Worm (Caenorhabditis elegans) whole organism, L4 larva: ENCODE data around the gene F15D4.4.
A peak's percentile ranks its signal among the peaks of the same experiment; 100 is the strongest.

Experiments
- D1046.2 ChIP-seq: fragments of 200-800 bp; sonication (Bioruptor generic); IDR thresholded peaks from 2 replicates; pipeline ENCODE4 v1.3.6; 2022; ENCODE audit warnings: missing genetic modification characterization, missing compliant biosample characterization
- F26F4.8 ChIP-seq: fragments of 200-800 bp; sonication (Bioruptor generic); conservative IDR thresholded peaks from 2 replicates; pipeline ENCODE4 v1.3.6; 2022; ENCODE audit warnings: missing genetic modification characterization, missing compliant biosample characterization
- F37D6.2 ChIP-seq: sonication (generic microtip); optimal IDR thresholded peaks from 2 replicates; lab custom pipeline; 2016; ENCODE audit warnings: mild to moderate bottlenecking, missing genetic modification characterization, missing compliant biosample characterization
- Y105C5A.15 ChIP-seq: fragments of 200-800 bp; sonication (Bioruptor generic); IDR thresholded peaks from 2 replicates; pipeline ENCODE4 v1.3.6; 2022; ENCODE audit warnings: missing genetic modification characterization, missing compliant biosample characterization
- Y48G9A.11 ChIP-seq: fragments of 200-800 bp; sonication (Bioruptor generic); IDR thresholded peaks from 2 replicates; pipeline ENCODE4 v1.3.6; 2022; ENCODE audit warnings: missing genetic modification reagents, missing genetic modification characterization, missing compliant biosample characterization
- Y5F2A.4 ChIP-seq: fragments of 200-800 bp; sonication (Bioruptor generic); optimal IDR thresholded peaks from 2 replicates; lab custom pipeline; 2018; ENCODE audit warnings: mild to moderate bottlenecking, missing genetic modification characterization, missing compliant biosample characterization
- ama-1 ChIP-seq: fragments of 150-350 bp; optimal IDR thresholded peaks from 2 replicates; lab custom pipeline; 2014; ENCODE audit warnings: inconsistent platforms, mixed read lengths
- ceh-20 ChIP-seq: fragments of 200-800 bp; sonication (Bioruptor generic); IDR thresholded peaks from 2 replicates; pipeline ENCODE4 v1.3.6; 2022; ENCODE audit warnings: missing genetic modification reagents, missing genetic modification characterization, missing compliant biosample characterization
- ceh-28 ChIP-seq: fragments of 150-350 bp; optimal IDR thresholded peaks from 2 replicates; lab custom pipeline; 2014; ENCODE audit warnings: missing biosample characterization, missing genetic modification reagents, missing genetic modification characterization
- ceh-44 ChIP-seq: fragments of 200-800 bp; sonication (Bioruptor generic); IDR thresholded peaks from 2 replicates; pipeline ENCODE4 v1.3.6; 2022; ENCODE audit warnings: missing genetic modification reagents, missing genetic modification characterization, missing compliant biosample characterization
- ceh-82 ChIP-seq: sonication (generic microtip); optimal IDR thresholded peaks from 2 replicates; lab custom pipeline; 2017; ENCODE audit warnings: missing biosample characterization, missing genetic modification characterization
- cey-2 ChIP-seq: sonication (generic microtip); optimal IDR thresholded peaks from 3 replicates; lab custom pipeline; 2017; ENCODE audit warnings: missing genetic modification characterization, mild to moderate bottlenecking, missing compliant biosample characterization, antibody characterized with exemption, borderline replicate concordance; ENCODE audit not compliant: insufficient read depth
- daf-12 ChIP-seq: fragments of 150-350 bp; optimal IDR thresholded peaks from 2 replicates; lab custom pipeline; 2014; ENCODE audit warnings: missing biosample characterization, missing genetic modification reagents, missing genetic modification characterization
- daf-16 ChIP-seq, 3 experiments: sonication (generic microtip); optimal IDR thresholded peaks; 2 replicates each; lab custom pipeline; 2016 to 2017; ENCODE audit warnings: missing genetic modification characterization in 3 of 3, missing genetic modification reagents in 3 of 3, mild to moderate bottlenecking in 2 of 3, missing compliant biosample characterization in 2 of 3, missing biosample characterization in 1 of 3, moderate library complexity in 1 of 3
- dmd-9 ChIP-seq: fragments of 200-800 bp; sonication (Bioruptor generic); IDR thresholded peaks from 2 replicates; pipeline ENCODE4 v1.3.6; 2022; ENCODE audit warnings: missing genetic modification reagents, missing genetic modification characterization, missing compliant biosample characterization
- dve-1 ChIP-seq: sonication (generic microtip); optimal IDR thresholded peaks from 2 replicates; lab custom pipeline; 2017; ENCODE audit warnings: antibody characterized with exemption, mild to moderate bottlenecking, missing genetic modification characterization, missing compliant biosample characterization; ENCODE audit not compliant: insufficient read depth
- egl-27 ChIP-seq: sonication (generic microtip); optimal IDR thresholded peaks from 3 replicates; lab custom pipeline; 2017; ENCODE audit warnings: missing biosample characterization, missing genetic modification reagents, missing genetic modification characterization
- fkh-10 ChIP-seq: fragments of 150-350 bp; optimal IDR thresholded peaks from 2 replicates; lab custom pipeline; 2014; ENCODE audit warnings: missing biosample characterization, missing genetic modification reagents, missing genetic modification characterization
- gei-8 ChIP-seq: fragments of 200-800 bp; sonication (Bioruptor generic); optimal IDR thresholded peaks from 2 replicates; lab custom pipeline; 2018; ENCODE audit warnings: mild to moderate bottlenecking, missing genetic modification characterization, missing compliant biosample characterization
- hif-1 ChIP-seq, 2 experiments: sonication (generic microtip); optimal IDR thresholded peaks; 2 replicates each; lab custom pipeline; 2016 to 2017; ENCODE audit warnings: missing compliant biosample characterization in 2 of 2, missing genetic modification characterization in 2 of 2, missing genetic modification reagents in 2 of 2, missing genotype in 2 of 2, mild to moderate bottlenecking in 1 of 2
- hlh-30 ChIP-seq: sonication (generic microtip); optimal IDR thresholded peaks from 2 replicates; lab custom pipeline; 2017; ENCODE audit warnings: antibody characterized with exemption, mild to moderate bottlenecking, missing genetic modification characterization, missing compliant biosample characterization; ENCODE audit not compliant: insufficient read depth
- hmg-1.1 ChIP-seq: fragments of 200-800 bp; sonication (Bioruptor generic); IDR thresholded peaks from 2 replicates; pipeline ENCODE4 v1.3.6; 2022; ENCODE audit warnings: missing genetic modification reagents, missing genetic modification characterization, missing compliant biosample characterization
- jun-1 ChIP-seq: fragments of 150-350 bp; optimal IDR thresholded peaks from 2 replicates; lab custom pipeline; 2014; ENCODE audit warnings: missing biosample characterization, missing genetic modification reagents, missing genetic modification characterization
- lim-7 ChIP-seq: fragments of 200-800 bp; sonication (Bioruptor generic); IDR thresholded peaks from 2 replicates; pipeline ENCODE4 v1.3.6; 2022; ENCODE audit warnings: missing genetic modification characterization, missing compliant biosample characterization
- lin-13 ChIP-seq: fragments of 150-350 bp; optimal IDR thresholded peaks from 2 replicates; lab custom pipeline; 2014; ENCODE audit warnings: missing biosample characterization, missing genetic modification reagents, missing genetic modification characterization
- lin-15B ChIP-seq: fragments of 150-350 bp; sonication (generic microtip); optimal IDR thresholded peaks from 3 replicates; lab custom pipeline; 2014; ENCODE audit warnings: missing biosample characterization, missing genetic modification characterization
- lir-3 ChIP-seq: sonication (generic microtip); optimal IDR thresholded peaks from 2 replicates; lab custom pipeline; 2016; ENCODE audit warnings: mild to moderate bottlenecking, missing genetic modification characterization, missing compliant biosample characterization
- lsy-2 ChIP-seq, 2 experiments: fragments of 150-350 bp in 1 of 2; sonication (generic microtip) in 1 of 2; optimal IDR thresholded peaks; 2 replicates each; lab custom pipeline; 2014 to 2017; ENCODE audit warnings: missing biosample characterization in 2 of 2, missing genetic modification characterization in 2 of 2
- madf-9 ChIP-seq: fragments of 200-800 bp; sonication (Bioruptor generic); conservative IDR thresholded peaks from 2 replicates; pipeline ENCODE4 v1.3.6; 2022; ENCODE audit warnings: missing genetic modification reagents, missing genetic modification characterization, missing compliant biosample characterization
- mdl-1 ChIP-seq, 2 experiments: fragments of 150-350 bp in 1 of 2; sonication (generic microtip) in 1 of 2; optimal IDR thresholded peaks; 2 replicates each; lab custom pipeline; 2014 to 2017; ENCODE audit warnings: missing biosample characterization in 2 of 2, missing genetic modification characterization in 2 of 2
- mes-2 ChIP-seq: sonication (generic microtip); optimal IDR thresholded peaks from 2 replicates; lab custom pipeline; 2016; ENCODE audit warnings: missing genotype, mild to moderate bottlenecking, missing genetic modification characterization, missing compliant biosample characterization; ENCODE audit not compliant: poor library complexity, severe bottlenecking
- mxl-3 ChIP-seq: fragments of 200-800 bp; sonication (Bioruptor generic); optimal IDR thresholded peaks from 2 replicates; lab custom pipeline; 2018; ENCODE audit warnings: mild to moderate bottlenecking, missing genetic modification characterization, missing compliant biosample characterization
- nhr-102 ChIP-seq: sonication (generic microtip); optimal IDR thresholded peaks from 2 replicates; lab custom pipeline; 2016; ENCODE audit warnings: mild to moderate bottlenecking, missing genetic modification characterization, moderate library complexity, missing compliant biosample characterization
- nhr-11 ChIP-seq: fragments of 150-350 bp; optimal IDR thresholded peaks from 2 replicates; lab custom pipeline; 2014; ENCODE audit warnings: missing biosample characterization, missing genetic modification characterization
- nhr-25 ChIP-seq: sonication (generic microtip); optimal IDR thresholded peaks from 2 replicates; lab custom pipeline; 2017; ENCODE audit warnings: missing genetic modification characterization, mild to moderate bottlenecking, missing compliant biosample characterization, antibody characterized with exemption, moderate library complexity, borderline replicate concordance; ENCODE audit not compliant: insufficient read depth
- nhr-28 ChIP-seq: fragments of 150-350 bp; optimal IDR thresholded peaks from 2 replicates; lab custom pipeline; 2014; ENCODE audit warnings: missing biosample characterization, missing genetic modification characterization
- nhr-41 ChIP-seq: fragments of 200-800 bp; sonication (Bioruptor generic); IDR thresholded peaks from 2 replicates; pipeline ENCODE4 v1.3.6; 2022; ENCODE audit warnings: missing genetic modification reagents, missing genetic modification characterization, missing compliant biosample characterization
- nhr-6 ChIP-seq: fragments of 150-350 bp; optimal IDR thresholded peaks from 2 replicates; lab custom pipeline; 2014; ENCODE audit warnings: missing biosample characterization, missing genetic modification characterization
- nhr-77 ChIP-seq: fragments of 150-350 bp; optimal IDR thresholded peaks from 2 replicates; lab custom pipeline; 2014; ENCODE audit warnings: missing biosample characterization, missing genetic modification characterization
- pha-4 ChIP-seq, 2 experiments: fragments of 150-350 bp in 1 of 2; fragments of 200-800 bp in 1 of 2; sonication (Bioruptor generic) in 1 of 2; IDR thresholded peaks in 1 of 2; optimal IDR thresholded peaks in 1 of 2; 2 replicates each; pipeline versions ENCODE4 v1.3.6 to Lab custom; 2014 to 2022; ENCODE audit warnings: missing genetic modification characterization in 2 of 2, missing genetic modification reagents in 2 of 2, missing biosample characterization in 1 of 2, missing compliant biosample characterization in 1 of 2
- sdz-12 ChIP-seq: fragments of 200-800 bp; sonication (Bioruptor generic); optimal IDR thresholded peaks from 2 replicates; lab custom pipeline; 2018; ENCODE audit warnings: mild to moderate bottlenecking, missing genetic modification characterization, missing compliant biosample characterization
- snpc-1.2 ChIP-seq: fragments of 200-800 bp; sonication (Bioruptor generic); IDR thresholded peaks from 2 replicates; pipeline ENCODE4 v1.3.6; 2022; ENCODE audit warnings: missing genetic modification reagents, missing genetic modification characterization, missing compliant biosample characterization
- snpc-4 ChIP-seq: fragments of 150-350 bp; optimal IDR thresholded peaks from 2 replicates; lab custom pipeline; 2014; ENCODE audit warnings: missing biosample characterization, missing genetic modification characterization
- spr-3 ChIP-seq: fragments of 200-800 bp; sonication (Bioruptor generic); optimal IDR thresholded peaks from 2 replicates; lab custom pipeline; 2018; ENCODE audit warnings: mild to moderate bottlenecking, missing genetic modification characterization, missing compliant biosample characterization
- unc-39 ChIP-seq: sonication (generic microtip); optimal IDR thresholded peaks from 2 replicates; lab custom pipeline; 2017; ENCODE audit warnings: missing biosample characterization, missing genetic modification characterization
- zfp-3 ChIP-seq: fragments of 200-800 bp; sonication (Bioruptor generic); conservative IDR thresholded peaks from 2 replicates; pipeline ENCODE4 v1.3.6; 2022; ENCODE audit warnings: missing genetic modification reagents, missing genetic modification characterization, missing compliant biosample characterization

Gene F15D4.4

DNA sequence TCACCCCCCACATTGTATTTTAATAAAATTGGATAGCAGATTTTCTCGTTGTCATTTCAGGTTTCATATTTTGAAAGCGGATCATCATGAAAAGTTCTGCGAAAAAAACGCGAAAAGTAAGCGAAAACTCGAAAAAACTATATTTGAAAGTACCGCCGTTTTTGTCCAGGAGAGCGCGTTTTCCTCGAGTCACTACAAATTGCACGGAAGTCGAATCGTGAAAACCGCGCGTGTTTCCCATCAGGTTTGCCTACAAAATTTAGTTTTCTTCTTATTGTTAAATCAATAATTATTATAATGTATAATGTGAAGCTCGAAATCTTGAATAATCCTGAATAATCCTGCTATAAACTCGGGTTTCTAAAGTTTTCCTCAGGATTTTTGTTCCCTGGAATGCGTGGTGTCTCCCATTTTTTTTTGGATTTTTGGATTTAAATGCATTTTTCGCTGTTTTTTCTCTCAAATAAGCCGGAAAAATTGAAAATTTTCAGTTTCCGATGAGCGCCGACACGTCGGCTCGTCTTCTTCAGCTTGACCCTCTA lies 43.2 kb downstream of the F15D4.4 start, which contains the start of gene btf-1 (continued):
- TF ChIP-seq mes-2 = peak; percentile 84
- peak; percentile 20 for TF ChIP-seq spr-3
- peak; percentile 18 to 82 for TF ChIP-seq lsy-2 (tag; optimal IDR thresholded peaks at IDR 0.05; lab: Kevin White, UChicago)
- TF ChIP-seq lin-13 (GFP tag; lab: Kevin White, UChicago) = peak; percentile 43
- TF ChIP-seq madf-9 (GFP tag; lab: Robert Waterston, UW) = 0 out of 2 replicates have a peak, but pooled peaks have one; percentile 4
- peak; percentile 61 for TF ChIP-seq ceh-20 (GFP tag; lab: Robert Waterston, UW)
- TF ChIP-seq hmg-1.1 (GFP tag; lab: Robert Waterston, UW) = peak; percentile 59; the same call in 1 of the 2 replicates
- TF ChIP-seq nhr-102 (tag; lab: Kevin White, UChicago) = peak; percentile 61
- TF ChIP-seq nhr-11 = peak; percentile 52
- peak; percentile 96 for TF ChIP-seq ama-1 (lab: Kevin White, UChicago)
- peak; percentile 16 for TF ChIP-seq snpc-4 (tag; lab: Kevin White, UChicago)
- no peak for TF ChIP-seq nhr-41 (GFP tag; lab: Robert Waterston, UW)
- TF ChIP-seq unc-39 = no peak
- TF ChIP-seq fkh-10 (GFP tag; lab: Kevin White, UChicago) = peak; percentile 61
- peak; percentile 0 for TF ChIP-seq lin-15B
- peak; percentile 55 for TF ChIP-seq jun-1
- no peak for TF ChIP-seq cey-2
- peak; percentile 54 for TF ChIP-seq nhr-77
- peak; percentile 59 for TF ChIP-seq sdz-12 (GFP tag; lab: Kevin White, UChicago)
- peak; percentile 54 for TF ChIP-seq lir-3 (tag; lab: Kevin White, UChicago)
- peak; percentile 52 for TF ChIP-seq F37D6.2 (tag; lab: Kevin White, UChicago)
- no peak for TF ChIP-seq daf-12 (tag; lab: Kevin White, UChicago)
- 0 out of 2 replicates have a peak, but pooled peaks have one; percentile 12 for TF ChIP-seq Y105C5A.15 (GFP tag; lab: Robert Waterston, UW)
- TF ChIP-seq hif-1 (tag; optimal IDR thresholded peaks at IDR 0.05; lab: Kevin White, UChicago) = peak in 1 of 2 experiments; percentile 86
- peak; percentile 50; the same call in 1 of the 2 replicates for TF ChIP-seq dmd-9 (GFP tag; lab: Robert Waterston, UW)

DNA sequence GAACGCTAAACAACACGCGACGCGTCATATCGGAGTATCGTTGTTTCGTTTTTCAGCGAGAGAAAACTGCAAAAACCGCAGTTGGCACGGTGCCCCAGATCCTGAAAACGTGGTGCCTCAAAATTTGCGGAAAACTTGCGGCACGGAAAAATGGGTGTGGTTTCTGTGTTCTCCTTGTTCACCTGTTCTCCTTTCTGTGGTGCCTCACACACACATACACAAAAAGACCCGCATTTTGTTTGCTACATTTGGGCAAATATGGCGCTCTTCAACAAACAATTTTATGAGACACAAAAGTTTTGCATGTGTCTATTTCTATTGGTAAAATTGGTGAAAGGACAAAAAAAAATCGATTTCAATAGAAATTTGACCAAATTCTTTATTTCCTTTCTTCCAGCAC lies 44.1 kb downstream of the F15D4.4 start:
- TF ChIP-seq nhr-41 (GFP tag; lab: Robert Waterston, UW) (no peak), daf-16 (GFP tag; optimal IDR thresholded peaks at IDR 0.05; lab: Kevin White, UChicago) (no peak), daf-16 (tag; optimal IDR thresholded peaks at IDR 0.05; lab: Kevin White, UChicago) (no peak), ceh-28 (no peak), snpc-1.2 (GFP tag; lab: Robert Waterston, UW) (no peak), lir-3 (tag; lab: Kevin White, UChicago) (no peak), egl-27 (no peak), ceh-82 (no peak), ceh-44 (no peak), dmd-9 (GFP tag; lab: Robert Waterston, UW) (no peak), cey-2 (no peak), gei-8 (GFP tag; lab: Kevin White, UChicago) (no peak), nhr-11 (no peak), mxl-3 (GFP tag; lab: Kevin White, UChicago) (no peak), lin-13 (GFP tag; lab: Kevin White, UChicago) (no peak), pha-4 (GFP tag; IDR thresholded peaks at IDR 0.05; lab: Robert Waterston, UW) (no peak), pha-4 (tag; optimal IDR thresholded peaks at IDR 0.05; lab: Kevin White, UChicago) (no peak), madf-9 (GFP tag; lab: Robert Waterston, UW) (no peak), Y5F2A.4 (GFP tag; lab: Kevin White, UChicago) (no peak), D1046.2 (no peak), nhr-6 (tag; lab: Kevin White, UChicago) (no peak), hlh-30 (tag; lab: Kevin White, UChicago) (no peak), nhr-25 (tag; lab: Kevin White, UChicago) (no peak), F26F4.8 (GFP tag; lab: Robert Waterston, UW) (no peak), dve-1 (tag; lab: Kevin White, UChicago) (peak; percentile 25), lim-7 (GFP tag; lab: Robert Waterston, UW) (no peak), mdl-1 (tag; optimal IDR thresholded peaks at IDR 0.05; lab: Kevin White, UChicago) (no peak), nhr-77 (no peak), sdz-12 (GFP tag; lab: Kevin White, UChicago) (no peak), Y48G9A.11 (GFP tag; lab: Robert Waterston, UW) (peak; percentile 31; the same call in 1 of the 2 replicates), zfp-3 (GFP tag; lab: Robert Waterston, UW) (no peak), nhr-28 (tag; lab: Kevin White, UChicago) (no peak)
